Fruit fly (Drosophila melanogaster) whole organism, embryonic: ENCODE measurements around the gene flfl.

Experiments used
- Ada2b ChIP-seq: fragments of 200-800 bp; sonication (Bioruptor generic); IDR thresholded peaks from 2 replicates; pipeline ENCODE4 v1.3.6; 2022; ENCODE audit warnings: missing biosample characterization, missing genetic modification characterization
- CG11398 ChIP-seq: fragments of 200-800 bp; sonication (Bioruptor generic); optimal IDR thresholded peaks from 2 replicates; lab custom pipeline; 2016; ENCODE audit warnings: missing biosample characterization, missing genetic modification characterization
- CG12104 ChIP-seq: fragments of 200-800 bp; sonication (Bioruptor generic); optimal IDR thresholded peaks from 3 replicates; lab custom pipeline; 2016; ENCODE audit warnings: missing biosample characterization, missing genetic modification characterization
- CG1233 ChIP-seq: fragments of 200-800 bp; sonication (Bioruptor generic); optimal IDR thresholded peaks from 4 replicates; lab custom pipeline; 2018; ENCODE audit warnings: missing biosample characterization, mild to moderate bottlenecking, missing genetic modification characterization
- CG13296 ChIP-seq: fragments of 200-800 bp; sonication (Bioruptor generic); optimal IDR thresholded peaks from 3 replicates; lab custom pipeline; 2018; ENCODE audit warnings: missing biosample characterization, mild to moderate bottlenecking, missing genetic modification characterization
- CG14667 ChIP-seq: fragments of 200-800 bp; sonication (Bioruptor generic); IDR thresholded peaks from 2 replicates; pipeline ENCODE4 v1.3.6; 2022; ENCODE audit warnings: missing biosample characterization, missing genetic modification characterization
- CG14965 ChIP-seq: fragments of 200-800 bp; sonication (Bioruptor generic); optimal IDR thresholded peaks from 2 replicates; lab custom pipeline; 2016; ENCODE audit warnings: missing biosample characterization, missing genetic modification characterization, borderline replicate concordance
- CG15479 ChIP-seq: fragments of 200-800 bp; sonication (Bioruptor generic); optimal IDR thresholded peaks from 3 replicates; lab custom pipeline; 2019; ENCODE audit warnings: missing biosample characterization, mild to moderate bottlenecking, missing genetic modification characterization, moderate library complexity
- CG1602 ChIP-seq: fragments of 200-800 bp; sonication (Bioruptor generic); optimal IDR thresholded peaks from 3 replicates; lab custom pipeline; 2016; ENCODE audit warnings: missing biosample characterization, missing genetic modification characterization
- CG1647 ChIP-seq: fragments of 200-800 bp; sonication (Bioruptor generic); optimal IDR thresholded peaks from 3 replicates; lab custom pipeline; 2016; ENCODE audit warnings: missing biosample characterization, missing genetic modification characterization
- CG16813 ChIP-seq: fragments of 200-800 bp; sonication (Bioruptor generic); IDR thresholded peaks from 3 replicates; pipeline ENCODE4 v1.3.6; 2022; ENCODE audit warnings: missing biosample characterization, missing genetic modification characterization; ENCODE audit not compliant: partially characterized antibody
- CG4424 ChIP-seq: fragments of 200-800 bp; sonication (Bioruptor generic); optimal IDR thresholded peaks from 3 replicates; lab custom pipeline; 2016; ENCODE audit warnings: missing biosample characterization, missing genetic modification characterization
- CG4617 ChIP-seq: fragments of 200-800 bp; sonication (Bioruptor generic); optimal IDR thresholded peaks from 3 replicates; lab custom pipeline; 2016; ENCODE audit warnings: missing biosample characterization, missing genetic modification characterization, borderline replicate concordance
- CG5953 ChIP-seq: fragments of 200-800 bp; sonication (Bioruptor generic); IDR thresholded peaks from 2 replicates; pipeline ENCODE4 v1.3.6; 2022; ENCODE audit warnings: missing biosample characterization, missing genetic modification characterization
- CG6654 ChIP-seq: fragments of 200-800 bp; sonication (Bioruptor generic); optimal IDR thresholded peaks from 2 replicates; lab custom pipeline; 2017; ENCODE audit warnings: missing biosample characterization, mild to moderate bottlenecking, missing genetic modification characterization
- CG6765 ChIP-seq: fragments of 200-800 bp; sonication (Bioruptor generic); optimal IDR thresholded peaks from 3 replicates; lab custom pipeline; 2017; ENCODE audit warnings: missing biosample characterization, mild to moderate bottlenecking, missing genetic modification characterization
- CG7556 ChIP-seq: fragments of 200-800 bp; sonication (Bioruptor generic); optimal IDR thresholded peaks from 2 replicates; lab custom pipeline; 2017; ENCODE audit warnings: missing biosample characterization, mild to moderate bottlenecking, missing genetic modification characterization
- CG7745 ChIP-seq: fragments of 200-800 bp; sonication (Bioruptor generic); optimal IDR thresholded peaks from 2 replicates; lab custom pipeline; 2018; ENCODE audit warnings: missing biosample characterization, mild to moderate bottlenecking, missing genetic modification characterization, moderate library complexity
- CG9609 ChIP-seq: fragments of 200-800 bp; sonication (Bioruptor generic); optimal IDR thresholded peaks from 3 replicates; lab custom pipeline; 2016; ENCODE audit warnings: missing biosample characterization, missing genetic modification characterization
- CkIIα-i1 ChIP-seq: fragments of 200-800 bp; sonication (Bioruptor generic); IDR thresholded peaks from 2 replicates; pipeline ENCODE4 v1.3.6; 2022; ENCODE audit warnings: missing biosample characterization, missing genetic modification characterization
- CoRest ChIP-seq: fragments of 200-800 bp; sonication (Bioruptor generic); optimal IDR thresholded peaks from 3 replicates; lab custom pipeline; 2018; ENCODE audit warnings: missing biosample characterization, mild to moderate bottlenecking, missing genetic modification characterization, moderate library complexity
- D19B ChIP-seq: fragments of 200-800 bp; sonication (Bioruptor generic); optimal IDR thresholded peaks from 2 replicates; lab custom pipeline; 2017; ENCODE audit warnings: missing biosample characterization, mild to moderate bottlenecking, missing genetic modification characterization
- Dp ChIP-seq: fragments of 200-800 bp; sonication (Bioruptor generic); optimal IDR thresholded peaks from 2 replicates; lab custom pipeline; 2018; ENCODE audit warnings: missing biosample characterization, mild to moderate bottlenecking, missing genetic modification characterization, moderate library complexity
- Fer2 ChIP-seq: fragments of 200-800 bp; sonication (Bioruptor generic); optimal IDR thresholded peaks from 2 replicates; lab custom pipeline; 2018; ENCODE audit warnings: missing biosample characterization, mild to moderate bottlenecking, missing genetic modification characterization, moderate library complexity
- HLH3B ChIP-seq: fragments of 200-800 bp; sonication (Bioruptor generic); IDR thresholded peaks from 2 replicates; pipeline ENCODE4 v1.3.6; 2022; ENCODE audit warnings: missing biosample characterization, missing genetic modification characterization
- HmgD ChIP-seq: fragments of 200-800 bp; sonication (Bioruptor generic); optimal IDR thresholded peaks from 3 replicates; lab custom pipeline; 2016; ENCODE audit warnings: missing biosample characterization, missing genetic modification characterization
- Hr39 ChIP-seq: fragments of >200 bp; optimal IDR thresholded peaks from 2 replicates; lab custom pipeline; 2017
- Hr51 ChIP-seq, 2 experiments: fragments of 200-800 bp; sonication (Bioruptor generic); optimal IDR thresholded peaks; 2 replicates in 1 of 2; 3 replicates in 1 of 2; lab custom pipeline; 2016 to 2018; ENCODE audit warnings: missing biosample characterization in 2 of 2, missing genetic modification characterization in 2 of 2, mild to moderate bottlenecking in 1 of 2, moderate library complexity in 1 of 2
- Jarid2 ChIP-seq: fragments of 200-800 bp; sonication (Bioruptor generic); optimal IDR thresholded peaks from 3 replicates; lab custom pipeline; 2017; ENCODE audit warnings: mild to moderate bottlenecking, missing biosample characterization, missing genetic modification reagents, missing genetic modification characterization
- Mad ChIP-seq: fragments of 200-800 bp; sonication (Bioruptor generic); optimal IDR thresholded peaks from 2 replicates; lab custom pipeline; 2016; ENCODE audit warnings: missing biosample characterization, missing genetic modification characterization
- ac ChIP-seq: fragments of 200-800 bp; sonication (Bioruptor generic); optimal IDR thresholded peaks from 3 replicates; lab custom pipeline; 2017; ENCODE audit warnings: missing biosample characterization, mild to moderate bottlenecking, missing genetic modification characterization
- ara ChIP-seq: fragments of 200-800 bp; sonication (Bioruptor generic); IDR thresholded peaks from 2 replicates; pipeline ENCODE4 v1.3.6; 2022; ENCODE audit warnings: missing biosample characterization, missing genetic modification characterization
- bcd ChIP-seq: fragments of 200-800 bp; sonication (Bioruptor generic); optimal IDR thresholded peaks from 2 replicates; lab custom pipeline; 2017; ENCODE audit warnings: missing biosample characterization, mild to moderate bottlenecking, missing genetic modification characterization
- esg ChIP-seq: fragments of 200-800 bp; sonication (Bioruptor generic); conservative IDR thresholded peaks from 2 replicates; pipeline ENCODE4 v1.3.6; 2022; ENCODE audit warnings: missing biosample characterization, missing genetic modification characterization
- gcm ChIP-seq: fragments of 200-800 bp; sonication (Bioruptor generic); optimal IDR thresholded peaks from 2 replicates; lab custom pipeline; 2019; ENCODE audit warnings: missing biosample characterization, mild to moderate bottlenecking, missing genetic modification characterization, moderate library complexity
- hb ChIP-seq: fragments of 200-800 bp; sonication (Bioruptor generic); IDR thresholded peaks from 3 replicates; pipeline ENCODE4 v1.3.6; 2022; ENCODE audit warnings: missing biosample characterization, missing genetic modification characterization; ENCODE audit not compliant: partially characterized antibody
- hbn ChIP-seq: fragments of 200-800 bp; sonication (Bioruptor generic); IDR thresholded peaks from 2 replicates; pipeline ENCODE4 v1.3.6; 2022; ENCODE audit warnings: missing biosample characterization, missing genetic modification characterization; ENCODE audit not compliant: partially characterized antibody
- jing ChIP-seq: fragments of 200-800 bp; sonication (Bioruptor generic); optimal IDR thresholded peaks from 2 replicates; lab custom pipeline; 2018; ENCODE audit warnings: missing biosample characterization, mild to moderate bottlenecking, missing genetic modification characterization
- pnt ChIP-seq: fragments of 200-800 bp; sonication (Bioruptor generic); optimal IDR thresholded peaks from 3 replicates; lab custom pipeline; 2016; ENCODE audit warnings: missing biosample characterization, missing genetic modification characterization
- pros ChIP-seq: fragments of 200-800 bp; sonication (Bioruptor generic); optimal IDR thresholded peaks from 3 replicates; lab custom pipeline; 2019; ENCODE audit warnings: missing biosample characterization, mild to moderate bottlenecking, missing genetic modification characterization, moderate library complexity
- sc ChIP-seq, 3 experiments: fragments of >200 bp in 2 of 3; fragments of 200-800 bp in 1 of 3; sonication (Bioruptor generic) in 1 of 3; optimal IDR thresholded peaks; 2 replicates in 2 of 3; 3 replicates in 1 of 3; lab custom pipeline; 2017; ENCODE audit warnings: mild to moderate bottlenecking in 1 of 3, missing biosample characterization in 1 of 3, missing genetic modification characterization in 1 of 3, missing genetic modification reagents in 1 of 3
- scrt ChIP-seq: fragments of 200-800 bp; sonication (Bioruptor generic); optimal IDR thresholded peaks from 2 replicates; lab custom pipeline; 2018; ENCODE audit warnings: missing biosample characterization, mild to moderate bottlenecking, missing genetic modification characterization, moderate library complexity
- sens-2 ChIP-seq: fragments of 200-800 bp; sonication (Bioruptor generic); IDR thresholded peaks from 2 replicates; pipeline ENCODE4 v1.3.6; 2022; ENCODE audit warnings: missing biosample characterization, missing genetic modification characterization
- sqz ChIP-seq: fragments of 200-800 bp; sonication (Bioruptor generic); optimal IDR thresholded peaks from 3 replicates; lab custom pipeline; 2018; ENCODE audit warnings: missing biosample characterization, mild to moderate bottlenecking, missing genetic modification characterization
- usp ChIP-seq: fragments of >200 bp; optimal IDR thresholded peaks from 2 replicates; lab custom pipeline; 2017; ENCODE audit warnings: missing biosample characterization, missing genetic modification characterization
- vvl ChIP-seq: fragments of 200-800 bp; sonication (Bioruptor generic); IDR thresholded peaks from 2 replicates; pipeline ENCODE4 v1.3.6; 2022; ENCODE audit warnings: missing biosample characterization, missing genetic modification characterization
- wdn ChIP-seq: fragments of 200-800 bp; sonication (Bioruptor generic); IDR thresholded peaks from 2 replicates; pipeline ENCODE4 v1.3.6; 2022; ENCODE audit warnings: missing biosample characterization, missing genetic modification characterization
- wek ChIP-seq: fragments of 200-800 bp; sonication (Bioruptor generic); optimal IDR thresholded peaks from 3 replicates; lab custom pipeline; 2018; ENCODE audit warnings: missing biosample characterization, mild to moderate bottlenecking, missing genetic modification characterization, moderate library complexity
- zen ChIP-seq: fragments of 200-800 bp; sonication (Bioruptor generic); optimal IDR thresholded peaks from 3 replicates; lab custom pipeline; 2018; ENCODE audit warnings: missing biosample characterization, mild to moderate bottlenecking, missing genetic modification characterization, moderate library complexity

Gene flfl

DNA sequence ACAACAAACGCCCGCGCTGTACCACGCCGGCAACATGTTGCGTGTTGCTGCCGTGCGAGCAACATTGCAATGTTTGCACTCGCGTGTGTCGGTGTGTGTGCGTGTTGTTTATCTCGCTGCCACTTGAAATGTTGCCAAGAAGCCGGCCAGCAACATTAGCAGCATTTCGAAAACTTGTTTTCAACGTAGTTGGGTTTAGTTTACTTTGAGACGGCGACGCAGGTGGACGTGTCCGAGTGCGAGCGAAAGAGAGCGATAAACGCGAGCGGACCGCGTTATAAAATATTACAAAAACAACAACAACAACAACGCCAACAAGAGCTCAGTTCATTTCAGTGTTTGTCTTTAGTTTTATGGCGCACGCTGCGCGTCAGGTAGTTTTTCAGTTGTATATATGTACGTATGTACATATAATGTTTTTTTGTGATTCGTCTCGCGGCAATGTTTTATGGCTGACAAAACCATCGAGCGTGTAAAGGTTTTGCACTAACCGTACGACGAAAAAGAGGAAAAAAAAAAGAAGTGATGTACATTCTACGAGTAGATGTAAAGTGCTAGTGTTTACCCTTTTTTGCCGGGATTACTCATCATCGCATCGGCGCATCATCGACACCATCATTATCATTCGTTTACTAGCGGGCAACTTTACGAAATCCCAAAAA lies 31.4 kb downstream of the flfl start, which contains the start of gene kmr (continued):
- TF ChIP-seq wdn (GFP tag; lab: Robert Waterston, UW) (peak; percentile 32; the same call in 1 of the 2 replicates), Dp (GFP tag; lab: Kevin White, UChicago) (no peak), sc (optimal IDR thresholded peaks at IDR 0.05; lab: Kevin White, UChicago) (no peak), sc (GFP tag; optimal IDR thresholded peaks at IDR 0.05; lab: Kevin White, UChicago) (no peak), usp (GFP tag; lab: Kevin White, UChicago) (no peak), jing (GFP tag; lab: Kevin White, UChicago) (no peak), sens-2 (GFP tag; lab: Robert Waterston, UW) (no peak), HmgD (GFP tag; lab: Kevin White, UChicago) (no peak), CG16813 (GFP tag; lab: Robert Waterston, UW) (no peak), Hr51 (GFP tag; optimal IDR thresholded peaks at IDR 0.05; lab: Kevin White, UChicago) (peak in 1 of 2 experiments; percentile 1), CG12104 (GFP tag; lab: Kevin White, UChicago) (no peak), pnt (GFP tag; lab: Kevin White, UChicago) (peak; percentile 5), scrt (GFP tag; lab: Kevin White, UChicago) (peak; percentile 39), vvl (GFP tag; lab: Robert Waterston, UW) (peak; percentile 65; the same call in 1 of the 2 replicates), CG1647 (GFP tag; lab: Kevin White, UChicago) (no peak), CoRest (tag; lab: Kevin White, UChicago) (no peak), D19B (GFP tag; lab: Kevin White, UChicago) (no peak), CG13296 (GFP tag; lab: Kevin White, UChicago) (peak; percentile 56), CG9609 (GFP tag; lab: Kevin White, UChicago) (no peak), esg (GFP tag; lab: Robert Waterston, UW) (no peak), hb (GFP tag; lab: Robert Waterston, UW) (no peak), ac (GFP tag; lab: Kevin White, UChicago) (peak; percentile 44), zen (tag; lab: Kevin White, UChicago) (no peak), CG15479 (peak; percentile 69), ara (no peak), CG14965 (no peak), wek (GFP tag; lab: Kevin White, UChicago) (peak; percentile 73), CG1233 (peak; percentile 47), CG14667 (GFP tag; lab: Robert Waterston, UW) (no peak), sqz (peak; percentile 77), Fer2 (tag; lab: Kevin White, UChicago) (no peak), CG4617 (no peak), CG7745 (tag; lab: Kevin White, UChicago) (no peak), Hr39 (lab: Kevin White, UChicago) (no peak), CG4424 (GFP tag; lab: Kevin White, UChicago) (no peak), bcd (GFP tag; lab: Kevin White, UChicago) (no peak), CG6654 (GFP tag; lab: Kevin White, UChicago) (no peak), CG6765 (GFP tag; lab: Kevin White, UChicago) (peak; percentile 12), Mad (GFP tag; lab: Kevin White, UChicago) (peak; percentile 29), Jarid2 (GFP tag; lab: Kevin White, UChicago) (peak; percentile 98), hbn (GFP tag; lab: Robert Waterston, UW) (no peak), HLH3B (GFP tag; lab: Robert Waterston, UW) (peak; percentile 41; the same call in 1 of the 2 replicates), CG5953 (GFP tag; lab: Robert Waterston, UW) (peak; percentile 53), CG1602 (no peak), CG11398 (GFP tag; lab: Kevin White, UChicago) (no peak), CkIIα-i1 (GFP tag; lab: Robert Waterston, UW) (no peak), gcm (GFP tag; lab: Kevin White, UChicago) (no peak), CG7556 (GFP tag; lab: Kevin White, UChicago) (no peak), pros (GFP tag; lab: Kevin White, UChicago) (peak; percentile 72), Ada2b (no peak)
